Worm (Caenorhabditis elegans): ENCODE data around the gene Y60C6A.2.

DNA sequence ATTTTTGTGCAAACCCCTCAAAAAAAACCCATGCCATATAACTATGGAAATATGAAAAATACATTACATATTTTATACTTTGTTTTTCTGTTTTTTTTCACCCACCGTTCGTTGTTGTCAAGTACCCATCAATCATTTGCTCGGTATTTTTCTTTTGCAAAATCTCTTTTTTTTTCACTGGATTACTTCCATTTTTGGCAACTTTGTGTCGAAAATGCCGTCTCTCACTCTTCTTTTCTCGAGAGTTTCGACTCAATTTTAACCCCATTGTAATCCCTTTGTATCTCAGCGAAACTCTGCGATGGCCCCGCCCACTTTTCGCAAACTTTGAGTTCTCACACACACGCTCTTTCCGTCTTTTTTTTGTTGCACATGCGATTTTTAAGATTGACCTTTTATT is 10.1 kb downstream of the Y60C6A.2 start:
- TF ChIP-seq him-1 (tag; optimal IDR thresholded peaks at IDR 0.05) (no peak), dao-5 (tag; optimal IDR thresholded peaks at IDR 0.05) (no peak), W03F9.2 (tag; optimal IDR thresholded peaks at IDR 0.05) (no peak)
